Worm (Caenorhabditis elegans) whole organism, young adult: ENCODE measurements around the gene lact-6.
A peak's percentile ranks its signal among the peaks of the same experiment; 100 is the strongest.

Source experiments
- B0336.3 ChIP-seq: fragments of 200-800 bp; sonication (Bioruptor generic); IDR thresholded peaks from 2 replicates; pipeline ENCODE4 v1.3.6; 2022; ENCODE audit warnings: missing genetic modification characterization, missing compliant biosample characterization
- C17E4.6 ChIP-seq: fragments of 200-800 bp; sonication (Bioruptor generic); IDR thresholded peaks from 2 replicates; pipeline ENCODE4 v1.3.6; 2022; ENCODE audit warnings: missing genetic modification reagents, missing genetic modification characterization, missing compliant biosample characterization
- F23B12.7 ChIP-seq: sonication (generic microtip); optimal IDR thresholded peaks from 2 replicates; lab custom pipeline; 2017; ENCODE audit warnings: missing genetic modification characterization, mild to moderate bottlenecking, missing compliant biosample characterization, antibody characterized with exemption, moderate library complexity; ENCODE audit not compliant: insufficient read depth
- F33H1.4 ChIP-seq: fragments of 200-800 bp; sonication (Bioruptor generic); IDR thresholded peaks from 2 replicates; pipeline ENCODE4 v1.3.6; 2022; ENCODE audit warnings: missing genetic modification reagents, missing genetic modification characterization, missing compliant biosample characterization
- K12H6.12 ChIP-seq: fragments of 200-800 bp; sonication (Bioruptor generic); optimal IDR thresholded peaks from 2 replicates; lab custom pipeline; 2018; ENCODE audit warnings: mild to moderate bottlenecking, missing genetic modification characterization, missing compliant biosample characterization
- Y56A3A.18 ChIP-seq: fragments of 200-800 bp; sonication (Bioruptor generic); IDR thresholded peaks from 2 replicates; pipeline ENCODE4 v1.3.6; 2022; ENCODE audit warnings: missing genetic modification reagents, missing genetic modification characterization, missing compliant biosample characterization
- Y67H2A.10 ChIP-seq: fragments of 200-800 bp; sonication (Bioruptor generic); conservative IDR thresholded peaks from 2 replicates; pipeline ENCODE4 v1.3.6; 2022; ENCODE audit warnings: missing genetic modification reagents, missing genetic modification characterization, missing compliant biosample characterization
- akir-1 ChIP-seq: fragments of 200-800 bp; sonication (Bioruptor generic); optimal IDR thresholded peaks from 2 replicates; lab custom pipeline; 2018; ENCODE audit warnings: mild to moderate bottlenecking, missing genetic modification characterization, moderate library complexity, missing compliant biosample characterization
- aptf-2 ChIP-seq: fragments of 200-800 bp; sonication (Bioruptor generic); conservative IDR thresholded peaks from 2 replicates; pipeline ENCODE4 v1.3.6; 2022; ENCODE audit warnings: missing genetic modification reagents, missing genetic modification characterization, missing compliant biosample characterization
- atf-7 ChIP-seq: sonication (generic microtip); optimal IDR thresholded peaks from 2 replicates; lab custom pipeline; 2017; ENCODE audit warnings: mild to moderate bottlenecking, missing genetic modification characterization, missing compliant biosample characterization
- athp-1 ChIP-seq: sonication (generic microtip); optimal IDR thresholded peaks from 2 replicates; lab custom pipeline; 2017; ENCODE audit warnings: mild to moderate bottlenecking, missing genetic modification characterization, missing compliant biosample characterization
- attf-3 ChIP-seq: fragments of 200-800 bp; sonication (Bioruptor generic); conservative IDR thresholded peaks from 2 replicates; pipeline ENCODE4 v1.3.6; 2022; ENCODE audit warnings: missing genetic modification reagents, missing genetic modification characterization, missing compliant biosample characterization
- attf-6 ChIP-seq: fragments of 200-800 bp; sonication (Bioruptor generic); IDR thresholded peaks from 2 replicates; pipeline ENCODE4 v1.3.6; 2022; ENCODE audit warnings: missing genetic modification reagents, missing genetic modification characterization, missing compliant biosample characterization
- cebp-2 ChIP-seq: fragments of 200-800 bp; sonication (Bioruptor generic); IDR thresholded peaks from 2 replicates; pipeline ENCODE4 v1.3.6; 2022; ENCODE audit warnings: missing genetic modification characterization, missing compliant biosample characterization
- ceh-100 ChIP-seq: fragments of 200-800 bp; sonication (Bioruptor generic); IDR thresholded peaks from 2 replicates; pipeline ENCODE4 v1.3.6; 2022; ENCODE audit warnings: missing genetic modification reagents, missing genetic modification characterization, missing compliant biosample characterization
- ceh-27 ChIP-seq: fragments of 200-800 bp; sonication (Bioruptor generic); optimal IDR thresholded peaks from 2 replicates; lab custom pipeline; 2018; ENCODE audit warnings: mild to moderate bottlenecking, missing genetic modification characterization, moderate library complexity, missing compliant biosample characterization
- chd-7 ChIP-seq: sonication (generic microtip); optimal IDR thresholded peaks from 2 replicates; lab custom pipeline; 2016; ENCODE audit warnings: mild to moderate bottlenecking, missing genetic modification characterization, moderate library complexity, missing compliant biosample characterization
- egl-18 ChIP-seq: fragments of 200-800 bp; sonication (Bioruptor generic); IDR thresholded peaks from 2 replicates; pipeline ENCODE4 v1.3.6; 2022; ENCODE audit warnings: missing genetic modification reagents, missing genetic modification characterization, missing compliant biosample characterization
- him-1 ChIP-seq: sonication (generic microtip); optimal IDR thresholded peaks from 2 replicates; lab custom pipeline; 2016; ENCODE audit warnings: missing genotype, missing genetic modification reagents, missing genetic modification characterization, missing compliant biosample characterization
- hmg-1.2 ChIP-seq: fragments of 200-800 bp; sonication (Bioruptor generic); IDR thresholded peaks from 2 replicates; pipeline ENCODE4 v1.3.6; 2022; ENCODE audit warnings: missing genetic modification reagents, missing genetic modification characterization, missing compliant biosample characterization
- lag-1 ChIP-seq: fragments of 200-800 bp; sonication (Bioruptor generic); IDR thresholded peaks from 2 replicates; pipeline ENCODE4 v1.3.6; 2022; ENCODE audit warnings: missing genetic modification reagents, missing genetic modification characterization, missing compliant biosample characterization
- lin-26 ChIP-seq: fragments of 200-800 bp; sonication (Bioruptor generic); IDR thresholded peaks from 2 replicates; pipeline ENCODE4 v1.3.6; 2022; ENCODE audit warnings: missing genetic modification reagents, missing genetic modification characterization, missing compliant biosample characterization
- lin-40 ChIP-seq: sonication (generic microtip); optimal IDR thresholded peaks from 2 replicates; lab custom pipeline; 2016; ENCODE audit warnings: missing genetic modification characterization, mild to moderate bottlenecking, missing compliant biosample characterization, missing genotype, missing genetic modification reagents
- madf-10 ChIP-seq: sonication (generic microtip); optimal IDR thresholded peaks from 2 replicates; lab custom pipeline; 2016; ENCODE audit warnings: mild to moderate bottlenecking, missing genetic modification characterization, missing compliant biosample characterization
- madf-6 ChIP-seq: fragments of 200-800 bp; sonication (Bioruptor generic); IDR thresholded peaks from 2 replicates; pipeline ENCODE4 v1.3.6; 2022; ENCODE audit warnings: missing genetic modification reagents, missing genetic modification characterization, missing compliant biosample characterization
- mel-28 ChIP-seq: sonication (generic microtip); optimal IDR thresholded peaks from 2 replicates; lab custom pipeline; 2016; ENCODE audit warnings: borderline replicate concordance, mild to moderate bottlenecking, missing genetic modification characterization, missing compliant biosample characterization
- mes-4 ChIP-seq: sonication (generic microtip); optimal IDR thresholded peaks from 2 replicates; lab custom pipeline; 2016; ENCODE audit warnings: missing genotype, missing genetic modification characterization, missing compliant biosample characterization
- nfyb-1 ChIP-seq: fragments of 200-800 bp; sonication (Bioruptor generic); IDR thresholded peaks from 2 replicates; pipeline ENCODE4 v1.3.6; 2022; ENCODE audit warnings: missing genetic modification reagents, missing genetic modification characterization, missing compliant biosample characterization
- nhr-80 ChIP-seq: sonication (generic microtip); optimal IDR thresholded peaks from 2 replicates; lab custom pipeline; 2016; ENCODE audit warnings: missing genetic modification characterization, missing compliant biosample characterization
- pbrm-1 ChIP-seq: fragments of 200-800 bp; sonication (Bioruptor generic); IDR thresholded peaks from 2 replicates; pipeline ENCODE4 v1.3.6; 2022; ENCODE audit warnings: missing genetic modification reagents, missing genetic modification characterization, missing compliant biosample characterization
- rcor-1 ChIP-seq: fragments of 200-800 bp; sonication (Bioruptor generic); IDR thresholded peaks from 2 replicates; pipeline ENCODE4 v1.3.6; 2022; ENCODE audit warnings: missing genetic modification reagents, missing genetic modification characterization, missing compliant biosample characterization
- snpc-1.1 ChIP-seq: sonication (generic microtip); optimal IDR thresholded peaks from 2 replicates; lab custom pipeline; 2017; ENCODE audit warnings: missing genetic modification characterization, mild to moderate bottlenecking, missing compliant biosample characterization, antibody characterized with exemption, moderate library complexity, missing genotype, missing genetic modification reagents; ENCODE audit not compliant: insufficient read depth
- snpc-3.4 ChIP-seq: sonication (generic microtip); optimal IDR thresholded peaks from 2 replicates; lab custom pipeline; 2017; ENCODE audit warnings: missing genetic modification characterization, mild to moderate bottlenecking, missing compliant biosample characterization, antibody characterized with exemption, moderate library complexity, missing genotype, missing genetic modification reagents
- somi-1 ChIP-seq: fragments of 200-800 bp; sonication (Bioruptor generic); optimal IDR thresholded peaks from 2 replicates; lab custom pipeline; 2018; ENCODE audit warnings: mild to moderate bottlenecking, missing genetic modification characterization, missing compliant biosample characterization
- tbx-9 ChIP-seq: sonication (generic microtip); optimal IDR thresholded peaks from 2 replicates; lab custom pipeline; 2016; ENCODE audit warnings: borderline replicate concordance, missing genetic modification characterization, inconsistent platforms, missing compliant biosample characterization
- ztf-18 ChIP-seq: sonication (generic microtip); optimal IDR thresholded peaks from 2 replicates; lab custom pipeline; 2016; ENCODE audit warnings: missing genotype, mild to moderate bottlenecking, missing genetic modification characterization, missing compliant biosample characterization
- ztf-26 ChIP-seq: sonication (generic microtip); optimal IDR thresholded peaks from 2 replicates; lab custom pipeline; 2017; ENCODE audit warnings: missing genetic modification characterization, missing compliant biosample characterization
- ztf-6 ChIP-seq: fragments of 200-800 bp; sonication (Bioruptor generic); IDR thresholded peaks from 2 replicates; pipeline ENCODE4 v1.3.6; 2022; ENCODE audit warnings: missing genetic modification reagents, missing genetic modification characterization, missing compliant biosample characterization

lact-6 gene

ce11 chrIV:17431287-17431686, at the start of gene lact-6:
Gene lact-6, minus strand, starts transcription at chrIV:17431387.
- TF ChIP-seq egl-18 (GFP tag; lab: Robert Waterston, UW) (no peak), snpc-1.1 (no peak), nfyb-1 (GFP tag; lab: Robert Waterston, UW) (no peak), F33H1.4 (no peak), pbrm-1 (no peak), K12H6.12 (tag; lab: Kevin White, UChicago) (no peak), atf-7 (tag; lab: Kevin White, UChicago) (no peak), rcor-1 (GFP tag; lab: Robert Waterston, UW) (no peak), akir-1 (GFP tag; lab: Kevin White, UChicago) (no peak), lag-1 (GFP tag; lab: Robert Waterston, UW) (no peak), athp-1 (tag; lab: Kevin White, UChicago) (no peak), F23B12.7 (tag; lab: Kevin White, UChicago) (no peak), ceh-100 (no peak), ceh-27 (no peak), B0336.3 (GFP tag; lab: Robert Waterston, UW) (no peak), attf-6 (GFP tag; lab: Robert Waterston, UW) (no peak), attf-3 (GFP tag; lab: Robert Waterston, UW) (no peak), ztf-6 (GFP tag; lab: Robert Waterston, UW) (no peak), lin-26 (GFP tag; lab: Robert Waterston, UW) (no peak)

- TF ChIP-seq somi-1 (GFP tag; lab: Kevin White, UChicago), result no peak
These were observed 44.6 kb upstream of the lact-6 start, which contains the start of gene grl-24 for ce11 chrIV:17475743-17476142. Gene grl-24, minus strand, starts transcription at chrIV:17475843.

- TF ChIP-seq madf-10 (tag; lab: Kevin White, UChicago), result no peak
These were observed 44.1 kb upstream of the lact-6 start, which contains the start of gene F11E6.9 for ce11 chrIV:17475242-17475641. Gene F11E6.9, minus strand, starts transcription at chrIV:17475342.

ce11 chrIV:17474047-17474446, 42.9 kb upstream of the lact-6 start:
- 0 out of 2 replicates have a peak, but pooled peaks have one; percentile 44 for TF ChIP-seq nfyb-1 (GFP tag; lab: Robert Waterston, UW)
- no peak for TF ChIP-seq nhr-80 (tag; lab: Kevin White, UChicago)
- peak; percentile 43 for TF ChIP-seq ztf-26 (tag; lab: Kevin White, UChicago)
- peak; percentile 33 for TF ChIP-seq somi-1 (GFP tag; lab: Kevin White, UChicago)
- peak; percentile 76 for TF ChIP-seq lin-40

- TF ChIP-seq ztf-18 (tag; lab: Kevin White, UChicago), result no peak
- TF ChIP-seq C17E4.6 (GFP tag; lab: Robert Waterston, UW), result no peak
- TF ChIP-seq tbx-9 (tag; lab: Kevin White, UChicago), result no peak
- no peak for TF ChIP-seq Y56A3A.18 (GFP tag; lab: Robert Waterston, UW)
- no peak for TF ChIP-seq aptf-2 (GFP tag; lab: Robert Waterston, UW)
- TF ChIP-seq mes-4 (tag; lab: Kevin White, UChicago), result no peak
- TF ChIP-seq mel-28 (tag; lab: Kevin White, UChicago), result no peak
- TF ChIP-seq him-1 (tag; lab: Kevin White, UChicago), result no peak
- no peak for TF ChIP-seq hmg-1.2
- TF ChIP-seq ceh-27, result no peak
- TF ChIP-seq ztf-6 (GFP tag; lab: Robert Waterston, UW), result no peak
- no peak for TF ChIP-seq snpc-3.4 (tag; lab: Kevin White, UChicago)
- no peak for TF ChIP-seq cebp-2 (GFP tag; lab: Robert Waterston, UW)
- TF ChIP-seq madf-6 (GFP tag; lab: Robert Waterston, UW), result no peak
- TF ChIP-seq Y67H2A.10 (GFP tag; lab: Robert Waterston, UW), result no peak
- TF ChIP-seq chd-7 (tag; lab: Kevin White, UChicago), result no peak
These were observed 41.8 kb upstream of the lact-6 start, which contains the start of gene gba-3 for ce11 chrIV:17473034-17473433. Gene gba-3, plus strand, starts transcription at chrIV:17473334.
